Worm (Caenorhabditis elegans): ENCODE results near the gene cpz-2.

cpz-2 gene

ce11 chrV:13363415-13363814 is 17.6 kb upstream of the cpz-2 start, which contains the start of gene srg-46:
TSS of gene srg-46 (plus strand) at chrV:13363715.
- TF ChIP-seq npax-4 (tag; optimal IDR thresholded peaks at IDR 0.05): no peak
- no peak for TF ChIP-seq ceh-31 (tag; optimal IDR thresholded peaks at IDR 0.05)
- TF ChIP-seq hlh-15 (tag; optimal IDR thresholded peaks at IDR 0.05): no peak
- no peak for TF ChIP-seq pax-1 (tag; optimal IDR thresholded peaks at IDR 0.05)
- TF ChIP-seq nfya-1 (tag; optimal IDR thresholded peaks at IDR 0.05): no peak
- no peak for TF ChIP-seq Y22D7AL.16 (tag; optimal IDR thresholded peaks at IDR 0.05)
- no peak for TF ChIP-seq fkh-6 (tag; optimal IDR thresholded peaks at IDR 0.05)
- TF ChIP-seq ceh-6 (GFP tag; optimal IDR thresholded peaks at IDR 0.05): no peak
- TF ChIP-seq ceh-34 (tag; optimal IDR thresholded peaks at IDR 0.05): no peak
- no peak for TF ChIP-seq zip-5 (tag; optimal IDR thresholded peaks at IDR 0.05)
- no peak for TF ChIP-seq ceh-14 (tag; optimal IDR thresholded peaks at IDR 0.05)
- no peak for TF ChIP-seq ztf-16 (tag; optimal IDR thresholded peaks at IDR 0.05)
- no peak for TF ChIP-seq ref-2 (tag; optimal IDR thresholded peaks at IDR 0.05)
- no peak for TF ChIP-seq fax-1 (tag; optimal IDR thresholded peaks at IDR 0.05)
- no peak for TF ChIP-seq unc-3 (GFP tag; conservative IDR thresholded peaks at IDR 0.05)
- no peak for TF ChIP-seq unc-3 (tag; optimal IDR thresholded peaks at IDR 0.05)
- no peak for TF ChIP-seq mec-3 (tag; optimal IDR thresholded peaks at IDR 0.05; ENCODE audit: borderline replicate concordance)
- no peak for TF ChIP-seq ceh-22 (tag; optimal IDR thresholded peaks at IDR 0.05)
- no peak for TF ChIP-seq pha-2 (tag; optimal IDR thresholded peaks at IDR 0.05)

- TF ChIP-seq tbx-2 (tag; optimal IDR thresholded peaks at IDR 0.05) (no peak), fkh-6 (tag; optimal IDR thresholded peaks at IDR 0.05) (no peak), ceh-34 (tag; optimal IDR thresholded peaks at IDR 0.05) (no peak), T23F11.4 (GFP tag; optimal IDR thresholded peaks at IDR 0.05) (no peak)
Observed at ce11 chrV:13364227-13364626, 16.8 kb upstream of the cpz-2 start.

- no peak for TF ChIP-seq T23F11.4 (GFP tag; optimal IDR thresholded peaks at IDR 0.05)
- no peak for TF ChIP-seq tbx-7 (tag; optimal IDR thresholded peaks at IDR 0.05)
- TF ChIP-seq ahr-1 (tag; optimal IDR thresholded peaks at IDR 0.05): no peak
- TF ChIP-seq pat-9 (tag; optimal IDR thresholded peaks at IDR 0.05): no peak
- TF ChIP-seq ttx-3 (tag; optimal IDR thresholded peaks at IDR 0.05): no peak
- TF ChIP-seq pros-1 (tag; optimal IDR thresholded peaks at IDR 0.05): no peak
- no peak for TF ChIP-seq madf-2 (tag; optimal IDR thresholded peaks at IDR 0.05)
- TF ChIP-seq lim-6 (tag; optimal IDR thresholded peaks at IDR 0.05): no peak
- no peak for TF ChIP-seq F13H6.1 (tag; optimal IDR thresholded peaks at IDR 0.05)
- no peak for TF ChIP-seq ceh-18 (tag; optimal IDR thresholded peaks at IDR 0.05)
- no peak for TF ChIP-seq npax-4 (tag; optimal IDR thresholded peaks at IDR 0.05)
- TF ChIP-seq sdc-2 (tag; optimal IDR thresholded peaks at IDR 0.05): no peak
- TF ChIP-seq ets-4 (tag; optimal IDR thresholded peaks at IDR 0.05): no peak
- no peak for TF ChIP-seq ref-2 (tag; optimal IDR thresholded peaks at IDR 0.05)
- TF ChIP-seq gmeb-2 (tag; optimal IDR thresholded peaks at IDR 0.05): no peak
- TF ChIP-seq ceh-34 (tag; optimal IDR thresholded peaks at IDR 0.05): no peak
- TF ChIP-seq fax-1 (tag; optimal IDR thresholded peaks at IDR 0.05): no peak
- no peak for TF ChIP-seq C38D4.7 (GFP tag; optimal IDR thresholded peaks at IDR 0.05)
- TF ChIP-seq pha-2 (tag; optimal IDR thresholded peaks at IDR 0.05): no peak
Observed at ce11 chrV:13366488-13366887, 14.5 kb upstream of the cpz-2 start.

ce11 chrV:13367024-13367423 is 14.0 kb upstream of the cpz-2 start, which contains the start of gene srx-125:
TSS of gene srx-125 (plus strand) at chrV:13367324.
- TF ChIP-seq lim-6 (tag; optimal IDR thresholded peaks at IDR 0.05): no peak
- no peak for TF ChIP-seq ama-1 (optimal IDR thresholded peaks at IDR 0.05)
- TF ChIP-seq ceh-30 (tag; optimal IDR thresholded peaks at IDR 0.05): no peak
- no peak for TF ChIP-seq ahr-1 (tag; optimal IDR thresholded peaks at IDR 0.05)
- no peak for TF ChIP-seq pha-2 (tag; optimal IDR thresholded peaks at IDR 0.05)
- no peak for TF ChIP-seq npax-4 (tag; optimal IDR thresholded peaks at IDR 0.05)
- TF ChIP-seq lin-11 (tag; optimal IDR thresholded peaks at IDR 0.05): no peak
- TF ChIP-seq sdc-2 (tag; optimal IDR thresholded peaks at IDR 0.05): no peak
- no peak for TF ChIP-seq ceh-22 (tag; optimal IDR thresholded peaks at IDR 0.05)
- TF ChIP-seq ceh-9 (tag; optimal IDR thresholded peaks at IDR 0.05): no peak
- TF ChIP-seq fkh-6 (tag; optimal IDR thresholded peaks at IDR 0.05): no peak
- no peak for TF ChIP-seq unc-3 (GFP tag; conservative IDR thresholded peaks at IDR 0.05)
- TF ChIP-seq unc-3 (tag; optimal IDR thresholded peaks at IDR 0.05): no peak
- TF ChIP-seq ceh-2 (tag; optimal IDR thresholded peaks at IDR 0.05): no peak
- no peak for TF ChIP-seq pha-4 (tag; optimal IDR thresholded peaks at IDR 0.05)
- no peak for TF ChIP-seq ttx-3 (tag; optimal IDR thresholded peaks at IDR 0.05)
- no peak for TF ChIP-seq ceh-24 (tag; optimal IDR thresholded peaks at IDR 0.05)
- no peak for TF ChIP-seq hlh-13 (GFP tag; optimal IDR thresholded peaks at IDR 0.05)
- TF ChIP-seq nhr-232 (tag; optimal IDR thresholded peaks at IDR 0.05): no peak

All from whole organism, late embryonic.